Fruit fly (Drosophila melanogaster): ENCODE measurements around the gene CG15478.

The CG15478 gene

DNA sequence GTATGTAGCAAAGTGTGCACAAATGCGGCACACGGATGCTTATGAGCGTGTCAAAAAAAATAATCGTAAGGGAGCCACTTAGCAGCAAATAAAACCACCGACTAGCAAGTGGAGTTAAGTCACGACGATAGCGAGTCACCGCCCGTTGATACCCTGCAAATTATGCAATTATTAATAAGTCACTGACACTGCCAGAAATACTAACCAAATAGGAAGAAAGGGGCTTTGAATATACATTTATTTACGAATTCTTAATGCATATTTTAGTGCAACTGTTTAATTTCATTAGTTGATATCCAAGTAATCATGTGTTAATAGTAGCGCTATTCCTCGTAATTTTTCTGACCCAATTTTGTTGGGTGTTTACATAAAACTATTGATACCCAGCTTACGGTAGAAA lies 24.3 kb downstream of the CG15478 start (continued):
- TF ChIP-seq sisA (GFP tag; IDR thresholded peaks at IDR 0.05) = no peak
- no peak for TF ChIP-seq her (GFP tag; optimal IDR thresholded peaks at IDR 0.05)
- no peak for TF ChIP-seq dm (GFP tag; optimal IDR thresholded peaks at IDR 0.05)
- TF ChIP-seq Oli (tag; optimal IDR thresholded peaks at IDR 0.05) = peak; percentile 10
- peak; percentile 32 for TF ChIP-seq dmrt99B (tag; optimal IDR thresholded peaks at IDR 0.05)
- TF ChIP-seq CG31388 (GFP tag; optimal IDR thresholded peaks at IDR 0.05) = no peak
- no peak for TF ChIP-seq ttk (GFP tag; IDR thresholded peaks at IDR 0.05)
- TF ChIP-seq scrt (GFP tag; optimal IDR thresholded peaks at IDR 0.05) = no peak
- TF ChIP-seq pfk (GFP tag; optimal IDR thresholded peaks at IDR 0.05) = no peak
- no peak for TF ChIP-seq CG10654 (GFP tag; optimal IDR thresholded peaks at IDR 0.05)
- no peak for TF ChIP-seq CG5245 (GFP tag; optimal IDR thresholded peaks at IDR 0.05)
- no peak for TF ChIP-seq CG14860 (GFP tag; IDR thresholded peaks at IDR 0.05; ENCODE audit: partially characterized antibody)
- no peak for TF ChIP-seq CG30403 (GFP tag; optimal IDR thresholded peaks at IDR 0.05)
- peak; percentile 29 for TF ChIP-seq Sox102F (GFP tag; optimal IDR thresholded peaks at IDR 0.05)
- no peak for TF ChIP-seq CG11695 (GFP tag; IDR thresholded peaks at IDR 0.05)
- TF ChIP-seq chm (GFP tag; IDR thresholded peaks at IDR 0.05) = no peak
- no peak for TF ChIP-seq CG34422 (GFP tag; IDR thresholded peaks at IDR 0.05)
- 0 out of 2 replicates have a peak, but pooled peaks have one; percentile 35 for TF ChIP-seq Atf6 (GFP tag; IDR thresholded peaks at IDR 0.05)
- no peak for TF ChIP-seq bsh (GFP tag; optimal IDR thresholded peaks at IDR 0.05)
- peak; percentile 33; the same call in 1 of the 3 replicates for TF ChIP-seq dysf (GFP tag; IDR thresholded peaks at IDR 0.05)
- no peak for TF ChIP-seq Sry-δ (GFP tag; optimal IDR thresholded peaks at IDR 0.05)
- no peak for TF ChIP-seq CG15011 (GFP tag; optimal IDR thresholded peaks at IDR 0.05)
- TF ChIP-seq Xbp1 (GFP tag; optimal IDR thresholded peaks at IDR 0.05) = peak; percentile 12
- 0 out of 2 replicates have a peak, but pooled peaks have one; percentile 9 for TF ChIP-seq al (GFP tag; IDR thresholded peaks at IDR 0.05)
- no peak for TF ChIP-seq Lim3 (GFP tag; IDR thresholded peaks at IDR 0.05)
- no peak for TF ChIP-seq ato (GFP tag; IDR thresholded peaks at IDR 0.05; ENCODE audit: partially characterized antibody)
- TF ChIP-seq Pdp1 (GFP tag; optimal IDR thresholded peaks at IDR 0.05) = peak in 1 of 2 experiments; percentile 46
- TF ChIP-seq CG2678 (tag; optimal IDR thresholded peaks at IDR 0.05) = peak; percentile 23
- peak; percentile 26 for TF ChIP-seq CG11504 (tag; optimal IDR thresholded peaks at IDR 0.05)
- no peak for TF ChIP-seq CG9797 (GFP tag; optimal IDR thresholded peaks at IDR 0.05)
- TF ChIP-seq CG12769 (tag; optimal IDR thresholded peaks at IDR 0.05) = peak; percentile 30
- peak; percentile 82 for TF ChIP-seq D19B (GFP tag; optimal IDR thresholded peaks at IDR 0.05)
- TF ChIP-seq CG2120 (GFP tag; optimal IDR thresholded peaks at IDR 0.05) = peak; percentile 6
- 0 out of 2 replicates have a peak, but pooled peaks have one; percentile 21 for TF ChIP-seq CG14441 (GFP tag; IDR thresholded peaks at IDR 0.05)
- peak; percentile 31 for TF ChIP-seq gem (tag; optimal IDR thresholded peaks at IDR 0.05)
- peak; percentile 21 for TF ChIP-seq lab (GFP tag; optimal IDR thresholded peaks at IDR 0.05)

- TF ChIP-seq Sin3A (optimal IDR thresholded peaks at IDR 0.05) (no peak), CG9817 (tag; optimal IDR thresholded peaks at IDR 0.05) (peak; percentile 41), Gug (GFP tag; IDR thresholded peaks at IDR 0.05) (peak; percentile 65; the same call in 3 of the 4 replicates), en (GFP tag; optimal IDR thresholded peaks at IDR 0.05) (peak; percentile 33), CG10209 (GFP tag; optimal IDR thresholded peaks at IDR 0.05) (peak; percentile 57), CG16815 (GFP tag; optimal IDR thresholded peaks at IDR 0.05) (peak; percentile 32), CG4404 (GFP tag; IDR thresholded peaks at IDR 0.05) (peak; percentile 48), CG10565 (GFP tag; optimal IDR thresholded peaks at IDR 0.05) (no peak), lola (GFP tag; optimal IDR thresholded peaks at IDR 0.05) (peak in 1 of 3 experiments; percentile 17), gro (GFP tag; optimal IDR thresholded peaks at IDR 0.05) (peak; percentile 75), ato (GFP tag; IDR thresholded peaks at IDR 0.05; ENCODE audit: partially characterized antibody) (no peak), corto (GFP tag; optimal IDR thresholded peaks at IDR 0.05) (no peak), NfI (GFP tag; optimal IDR thresholded peaks at IDR 0.05) (peak; percentile 73), tgo (GFP tag; IDR thresholded peaks at IDR 0.05) (peak; percentile 75), CG7786 (GFP tag; optimal IDR thresholded peaks at IDR 0.05) (peak; percentile 75), pum (GFP tag; optimal IDR thresholded peaks at IDR 0.05) (peak; percentile 56), CG31441 (GFP tag; IDR thresholded peaks at IDR 0.05) (no peak; the same call in 1 of the 2 replicates), dmrt99B (tag; optimal IDR thresholded peaks at IDR 0.05) (peak; percentile 89)
Measured at dm6 chrX:7692740-7693064, 25.0 kb downstream of the CG15478 start.

Data from whole organism, embryonic.